Worm (Caenorhabditis elegans) whole organism, L1 larva: ENCODE data around the gene glrx-22.

Source experiments
- aha-1 ChIP-seq: fragments of 150-350 bp; optimal IDR thresholded peaks from 2 replicates; lab custom pipeline; 2014; ENCODE audit warnings: missing biosample characterization, missing genetic modification characterization
- alr-1 ChIP-seq: fragments of 200-800 bp; sonication (Bioruptor generic); optimal IDR thresholded peaks from 2 replicates; lab custom pipeline; 2018; ENCODE audit warnings: borderline replicate concordance, mild to moderate bottlenecking, missing genetic modification characterization, missing compliant biosample characterization
- egl-27 ChIP-seq, 2 experiments: fragments of 150-350 bp in 1 of 2; sonication (generic microtip); optimal IDR thresholded peaks; 3 replicates each; lab custom pipeline; 2017 to 2018; ENCODE audit warnings: missing biosample characterization in 2 of 2, missing genetic modification characterization in 2 of 2, missing genetic modification reagents in 2 of 2
- elt-2 ChIP-seq: sonication (generic microtip); optimal IDR thresholded peaks from 2 replicates; lab custom pipeline; 2016; ENCODE audit warnings: missing genetic modification characterization, mild to moderate bottlenecking, inconsistent platforms, missing compliant biosample characterization, missing genetic modification reagents
- elt-3 ChIP-seq, 6 experiments: fragments of 150-350 bp in 1 of 6; sonication (generic microtip); optimal IDR thresholded peaks; 2 replicates each; lab custom pipeline; 2017 to 2018; ENCODE audit warnings: missing biosample characterization in 6 of 6, missing genetic modification characterization in 6 of 6, inconsistent platforms in 1 of 6
- grh-1 ChIP-seq: fragments of 200-800 bp; sonication (Bioruptor generic); IDR thresholded peaks from 2 replicates; pipeline ENCODE4 v1.3.6; 2022; ENCODE audit warnings: missing genetic modification reagents, missing genetic modification characterization, missing compliant biosample characterization
- irx-1 ChIP-seq: sonication (generic microtip); optimal IDR thresholded peaks from 2 replicates; lab custom pipeline; 2016; ENCODE audit warnings: missing genetic modification characterization, missing compliant biosample characterization
- lin-15B ChIP-seq: fragments of 150-350 bp; sonication (generic microtip); optimal IDR thresholded peaks from 3 replicates; lab custom pipeline; 2014; ENCODE audit warnings: missing biosample characterization, missing genetic modification characterization
- lsy-2 ChIP-seq, 2 experiments: fragments of 150-350 bp; optimal IDR thresholded peaks; 2 replicates each; lab custom pipeline; 2014; ENCODE audit warnings: missing biosample characterization in 2 of 2, missing genetic modification characterization in 2 of 2
- nhr-28 ChIP-seq: fragments of 150-350 bp; optimal IDR thresholded peaks from 2 replicates; lab custom pipeline; 2014; ENCODE audit warnings: missing biosample characterization, missing genetic modification characterization
- nhr-47 ChIP-seq: sonication (generic microtip); optimal IDR thresholded peaks from 2 replicates; lab custom pipeline; 2016; ENCODE audit warnings: mild to moderate bottlenecking, missing genetic modification characterization, moderate library complexity, missing compliant biosample characterization
- nhr-76 ChIP-seq: sonication (generic microtip); optimal IDR thresholded peaks from 2 replicates; lab custom pipeline; 2017; ENCODE audit warnings: missing biosample characterization, missing genetic modification characterization
- tlp-1 ChIP-seq: fragments of 150-350 bp; optimal IDR thresholded peaks from 2 replicates; lab custom pipeline; 2014; ENCODE audit warnings: missing biosample characterization, missing genetic modification characterization
- unc-86 ChIP-seq: sonication (generic microtip); optimal IDR thresholded peaks from 2 replicates; lab custom pipeline; 2016; ENCODE audit warnings: missing genetic modification characterization, missing compliant biosample characterization

DNA sequence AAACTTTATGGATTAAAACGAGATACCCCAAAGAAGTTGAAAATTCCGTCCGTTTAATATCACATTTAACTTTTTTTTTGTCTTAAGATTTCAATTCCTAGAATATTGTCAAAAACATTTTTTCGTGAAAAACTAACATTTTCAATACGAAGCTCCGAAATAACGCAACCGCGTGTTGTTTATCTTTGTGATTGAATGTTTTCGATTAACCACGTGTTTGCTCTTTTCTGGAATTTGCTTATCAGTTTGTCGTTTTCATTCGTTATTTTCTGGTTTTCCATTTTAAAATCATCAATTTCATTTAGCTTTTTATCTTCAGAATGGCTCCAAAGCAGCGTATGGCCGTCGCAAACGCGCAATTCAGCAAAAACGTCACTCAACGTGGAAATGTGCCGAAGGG is 24.3 kb upstream of the glrx-22 start, which contains the start of gene serp-1.2:
- TF ChIP-seq nhr-28, result no peak
- TF ChIP-seq alr-1, result no peak
- peak; percentile 58 for TF ChIP-seq elt-2 (tag; lab: Kevin White, UChicago)
- TF ChIP-seq lin-15B (tag; lab: Kevin White, UChicago), result no peak
- TF ChIP-seq nhr-47, result no peak
- peak in 1 of 2 experiments; percentile 37 for TF ChIP-seq lsy-2 (tag; optimal IDR thresholded peaks at IDR 0.05; lab: Kevin White, UChicago)
- no peak for TF ChIP-seq elt-3 (tag; optimal IDR thresholded peaks at IDR 0.05; lab: Kevin White, UChicago)
- TF ChIP-seq irx-1 (tag; lab: Kevin White, UChicago), result no peak
- TF ChIP-seq tlp-1, result no peak
- TF ChIP-seq aha-1 (tag; lab: Kevin White, UChicago), result no peak
- no peak for TF ChIP-seq egl-27 (tag; optimal IDR thresholded peaks at IDR 0.05; lab: Kevin White, UChicago)
- no peak for TF ChIP-seq unc-86 (tag; lab: Kevin White, UChicago)
- TF ChIP-seq nhr-76, result no peak
- TF ChIP-seq grh-1 (GFP tag; lab: Robert Waterston, UW), result no peak
